Worm (Caenorhabditis elegans) whole organism, early embryonic: ENCODE data around the gene prkl-1.

Source experiments
- F13C5.2 ChIP-seq: sonication (generic microtip); optimal IDR thresholded peaks from 2 replicates; lab custom pipeline; 2017; ENCODE audit warnings: mild to moderate bottlenecking, missing genetic modification characterization, inconsistent platforms, missing compliant biosample characterization
- ama-1 ChIP-seq: fragments of 150-350 bp; optimal IDR thresholded peaks from 2 replicates; lab custom pipeline; 2014
- ceh-13 ChIP-seq: fragments of 200-800 bp; sonication (Bioruptor generic); optimal IDR thresholded peaks from 2 replicates; lab custom pipeline; 2018; ENCODE audit warnings: mild to moderate bottlenecking, missing genetic modification characterization, missing compliant biosample characterization
- ceh-36 ChIP-seq: sonication (generic microtip); optimal IDR thresholded peaks from 2 replicates; lab custom pipeline; 2016; ENCODE audit warnings: missing genetic modification characterization, inconsistent platforms, missing compliant biosample characterization
- ets-7 ChIP-seq: sonication (generic microtip); optimal IDR thresholded peaks from 2 replicates; lab custom pipeline; 2016; ENCODE audit warnings: missing genotype, missing genetic modification characterization, missing compliant biosample characterization
- flt-1 ChIP-seq: fragments of 200-800 bp; sonication (Bioruptor generic); IDR thresholded peaks from 2 replicates; pipeline ENCODE4 v1.3.6; 2022; ENCODE audit warnings: missing genetic modification characterization, missing compliant biosample characterization
- hnd-1 ChIP-seq: sonication (generic microtip); optimal IDR thresholded peaks from 2 replicates; lab custom pipeline; 2016; ENCODE audit warnings: missing genetic modification characterization, missing compliant biosample characterization
- pes-1 ChIP-seq: fragments of 200-800 bp; sonication (Bioruptor generic); IDR thresholded peaks from 2 replicates; pipeline ENCODE4 v1.3.6; 2022; ENCODE audit warnings: missing genetic modification reagents, missing genetic modification characterization, missing compliant biosample characterization
- tbx-11 ChIP-seq: fragments of 200-800 bp; sonication (Bioruptor generic); IDR thresholded peaks from 2 replicates; pipeline ENCODE4 v1.3.6; 2022; ENCODE audit warnings: missing genetic modification characterization, missing compliant biosample characterization
- tbx-37 ChIP-seq: fragments of 200-800 bp; sonication (Bioruptor generic); conservative IDR thresholded peaks from 2 replicates; pipeline ENCODE4 v1.3.6; 2022; ENCODE audit warnings: missing genetic modification reagents, missing genetic modification characterization, missing compliant biosample characterization
- tra-4 ChIP-seq: sonication (generic microtip); optimal IDR thresholded peaks from 2 replicates; lab custom pipeline; 2017; ENCODE audit warnings: missing genetic modification characterization, missing compliant biosample characterization

DNA sequence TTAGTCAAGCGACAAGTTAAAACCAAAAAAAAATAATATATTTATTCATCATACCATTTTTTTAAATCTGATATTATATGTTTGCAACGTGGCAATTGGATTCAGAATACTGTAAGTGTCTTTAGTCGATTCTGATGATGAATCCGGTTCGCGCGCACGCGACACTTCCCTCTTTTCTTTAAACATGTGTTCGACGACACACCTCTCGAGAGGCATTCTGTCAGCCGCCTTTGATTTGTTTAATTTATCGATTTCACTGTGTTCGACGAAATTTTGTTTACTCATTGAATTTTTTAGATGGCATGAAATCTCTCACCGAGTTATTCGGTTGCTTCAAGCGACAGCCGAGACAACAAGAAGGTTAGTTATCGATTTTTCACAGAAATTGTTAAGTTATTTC, 25.0 kb upstream of the prkl-1 start, which contains the start of gene trxr-1:
- TF ChIP-seq ceh-13 (GFP tag; lab: Kevin White, UChicago) (no peak), flt-1 (GFP tag; lab: Robert Waterston, UW) (no peak), hnd-1 (no peak), ama-1 (no peak), tra-4 (tag; lab: Kevin White, UChicago) (no peak), tbx-37 (GFP tag; lab: Robert Waterston, UW) (no peak), ceh-36 (tag; lab: Kevin White, UChicago) (no peak), F13C5.2 (tag; lab: Kevin White, UChicago) (no peak), tbx-11 (GFP tag; lab: Robert Waterston, UW) (no peak), ets-7 (tag; lab: Kevin White, UChicago) (no peak), pes-1 (no peak)
